Fruit fly (Drosophila melanogaster) whole organism, embryonic: Measurements from ENCODE around the gene CG45676.
A peak's percentile ranks its signal among the peaks of the same experiment; 100 is the strongest.

Experiments used
- Atf-2 ChIP-seq: fragments of 200-800 bp; sonication (Bioruptor generic); optimal IDR thresholded peaks from 2 replicates; lab custom pipeline; 2016; ENCODE audit warnings: missing biosample characterization, missing genetic modification characterization
- CG11085 ChIP-seq: fragments of 200-800 bp; sonication (Bioruptor generic); IDR thresholded peaks from 2 replicates; pipeline ENCODE4 v1.3.6; 2022; ENCODE audit warnings: missing biosample characterization, missing genetic modification characterization
- CG14014 ChIP-seq: fragments of 200-800 bp; sonication (Bioruptor generic); IDR thresholded peaks from 2 replicates; pipeline ENCODE4 v1.3.6; 2022; ENCODE audit warnings: missing biosample characterization, missing genetic modification characterization
- CG1529 ChIP-seq: fragments of 200-800 bp; sonication (Bioruptor generic); optimal IDR thresholded peaks from 3 replicates; lab custom pipeline; 2018; ENCODE audit warnings: missing biosample characterization, missing genetic modification characterization
- CG16815 ChIP-seq: fragments of 200-800 bp; sonication (Bioruptor generic); optimal IDR thresholded peaks from 3 replicates; lab custom pipeline; 2017; ENCODE audit warnings: missing biosample characterization, mild to moderate bottlenecking, missing genetic modification characterization
- CG17568 ChIP-seq: fragments of 200-800 bp; sonication (Bioruptor generic); optimal IDR thresholded peaks from 2 replicates; lab custom pipeline; 2018; ENCODE audit warnings: missing biosample characterization, mild to moderate bottlenecking, missing genetic modification characterization, moderate library complexity
- CG18599 ChIP-seq: fragments of 200-800 bp; sonication (Bioruptor generic); optimal IDR thresholded peaks from 3 replicates; lab custom pipeline; 2017; ENCODE audit warnings: missing biosample characterization, missing genetic modification characterization, mild to moderate bottlenecking, moderate library complexity, missing genetic modification reagents
- CG18619 ChIP-seq: fragments of 200-800 bp; sonication (Bioruptor generic); optimal IDR thresholded peaks from 3 replicates; lab custom pipeline; 2017; ENCODE audit warnings: missing biosample characterization, mild to moderate bottlenecking, missing genetic modification characterization
- CG30431 ChIP-seq: fragments of 200-800 bp; sonication (Bioruptor generic); optimal IDR thresholded peaks from 2 replicates; lab custom pipeline; 2017; ENCODE audit warnings: missing biosample characterization, missing genetic modification characterization
- CG33213 ChIP-seq: fragments of 200-800 bp; sonication (Bioruptor generic); optimal IDR thresholded peaks from 3 replicates; lab custom pipeline; 2016; ENCODE audit warnings: missing biosample characterization, missing genetic modification characterization
- CG7271 ChIP-seq: fragments of 200-800 bp; sonication (Bioruptor generic); optimal IDR thresholded peaks from 2 replicates; lab custom pipeline; 2018; ENCODE audit warnings: missing biosample characterization, mild to moderate bottlenecking, missing genetic modification characterization, moderate library complexity
- CG8924 ChIP-seq: fragments of 200-800 bp; optimal IDR thresholded peaks from 3 replicates; lab custom pipeline; 2019; ENCODE audit warnings: missing biosample characterization, mild to moderate bottlenecking, missing genetic modification characterization, moderate library complexity
- CHES-1-like ChIP-seq: fragments of 200-800 bp; sonication (Bioruptor generic); optimal IDR thresholded peaks from 2 replicates; lab custom pipeline; 2016; ENCODE audit warnings: missing biosample characterization, missing genetic modification characterization
- CkIIα-i1 ChIP-seq: fragments of 200-800 bp; sonication (Bioruptor generic); IDR thresholded peaks from 2 replicates; pipeline ENCODE4 v1.3.6; 2022; ENCODE audit warnings: missing biosample characterization, missing genetic modification characterization
- Dip2 ChIP-seq: fragments of 200-800 bp; sonication (Bioruptor generic); IDR thresholded peaks from 2 replicates; pipeline ENCODE4 v1.3.6; 2022; ENCODE audit warnings: missing biosample characterization, missing genetic modification characterization
- Dref ChIP-seq: fragments of 200-800 bp; sonication (Bioruptor generic); IDR thresholded peaks from 2 replicates; pipeline ENCODE4 v1.3.6; 2022; ENCODE audit warnings: missing biosample characterization, missing genetic modification characterization
- GATAe ChIP-seq: fragments of 200-800 bp; sonication (Bioruptor generic); conservative IDR thresholded peaks from 2 replicates; pipeline ENCODE4 v1.3.6; 2022; ENCODE audit warnings: missing biosample characterization, missing genetic modification characterization
- HLH54F ChIP-seq: fragments of 200-800 bp; sonication (Bioruptor generic); optimal IDR thresholded peaks from 3 replicates; lab custom pipeline; 2016; ENCODE audit warnings: missing biosample characterization, missing genetic modification characterization
- Hsf ChIP-seq: fragments of 200-800 bp; sonication (Bioruptor generic); optimal IDR thresholded peaks from 3 replicates; lab custom pipeline; 2016; ENCODE audit warnings: missing biosample characterization, missing genetic modification characterization
- Lpt ChIP-seq: fragments of >200 bp; optimal IDR thresholded peaks from 2 replicates; lab custom pipeline; 2018; ENCODE audit warnings: missing biosample characterization, missing genetic modification characterization
- MBD-R2 ChIP-seq: fragments of 200-800 bp; sonication (Bioruptor generic); IDR thresholded peaks from 2 replicates; pipeline ENCODE4 v1.3.6; 2022; ENCODE audit warnings: missing biosample characterization, missing genetic modification characterization
- Max ChIP-seq: fragments of 200-800 bp; sonication (Bioruptor generic); optimal IDR thresholded peaks from 2 replicates; lab custom pipeline; 2016; ENCODE audit warnings: missing biosample characterization, mild to moderate bottlenecking, missing genetic modification characterization
- Myb ChIP-seq: fragments of 200-800 bp; sonication (Bioruptor generic); optimal IDR thresholded peaks from 2 replicates; lab custom pipeline; 2016; ENCODE audit warnings: missing biosample characterization, missing genetic modification characterization
- Optix ChIP-seq: fragments of 200-800 bp; sonication (Bioruptor generic); IDR thresholded peaks from 3 replicates; pipeline ENCODE4 v1.3.6; 2022; ENCODE audit warnings: missing biosample characterization, missing genetic modification characterization
- Sry-δ ChIP-seq: fragments of 200-800 bp; sonication (Bioruptor generic); optimal IDR thresholded peaks from 2 replicates; lab custom pipeline; 2016; ENCODE audit warnings: missing biosample characterization, missing genetic modification characterization
- Taf1 ChIP-seq: fragments of 200-800 bp; sonication (Bioruptor generic); IDR thresholded peaks from 2 replicates; pipeline ENCODE4 v1.3.6; 2022; ENCODE audit warnings: missing biosample characterization, missing genetic modification characterization
- ab ChIP-seq: fragments of 200-800 bp; sonication (Bioruptor generic); optimal IDR thresholded peaks from 2 replicates; lab custom pipeline; 2016; ENCODE audit warnings: missing biosample characterization, missing genetic modification characterization
- abd-A ChIP-seq: fragments of 200-800 bp; sonication (Bioruptor generic); optimal IDR thresholded peaks from 3 replicates; lab custom pipeline; 2019; ENCODE audit warnings: missing biosample characterization, mild to moderate bottlenecking, missing genetic modification characterization, moderate library complexity
- bab2 ChIP-seq: fragments of 200-800 bp; sonication (Bioruptor generic); optimal IDR thresholded peaks from 2 replicates; lab custom pipeline; 2016; ENCODE audit warnings: missing biosample characterization, missing genetic modification characterization
- cato ChIP-seq: fragments of 200-800 bp; sonication (Bioruptor generic); optimal IDR thresholded peaks from 2 replicates; lab custom pipeline; 2016; ENCODE audit warnings: missing biosample characterization, missing genetic modification characterization, borderline replicate concordance
- fd3F ChIP-seq: fragments of 200-800 bp; sonication (Bioruptor generic); optimal IDR thresholded peaks from 2 replicates; lab custom pipeline; 2018; ENCODE audit warnings: missing biosample characterization, mild to moderate bottlenecking, missing genetic modification characterization, moderate library complexity
- gem ChIP-seq: fragments of 200-800 bp; sonication (Bioruptor generic); optimal IDR thresholded peaks from 2 replicates; lab custom pipeline; 2019; ENCODE audit warnings: missing biosample characterization, mild to moderate bottlenecking, missing genetic modification characterization, moderate library complexity
- gro ChIP-seq: fragments of 200-800 bp; sonication (Bioruptor generic); optimal IDR thresholded peaks from 2 replicates; lab custom pipeline; 2016; ENCODE audit warnings: missing biosample characterization, missing genetic modification characterization
- gsb-n ChIP-seq: fragments of 200-800 bp; sonication (Bioruptor generic); optimal IDR thresholded peaks from 3 replicates; lab custom pipeline; 2018; ENCODE audit warnings: missing biosample characterization, mild to moderate bottlenecking, missing genetic modification characterization
- lbe ChIP-seq: fragments of 200-800 bp; sonication (Bioruptor generic); optimal IDR thresholded peaks from 2 replicates; lab custom pipeline; 2016; ENCODE audit warnings: missing biosample characterization, mild to moderate bottlenecking, missing genetic modification characterization
- mld ChIP-seq: fragments of 200-800 bp; sonication (Bioruptor generic); IDR thresholded peaks from 3 replicates; pipeline ENCODE4 v1.3.6; 2022; ENCODE audit warnings: missing biosample characterization, missing genetic modification characterization; ENCODE audit not compliant: partially characterized antibody
- nerfin-1 ChIP-seq: fragments of 200-800 bp; sonication (Bioruptor generic); optimal IDR thresholded peaks from 3 replicates; lab custom pipeline; 2019; ENCODE audit warnings: missing biosample characterization, mild to moderate bottlenecking, missing genetic modification characterization, moderate library complexity
- nom ChIP-seq: fragments of 200-800 bp; sonication (Bioruptor generic); optimal IDR thresholded peaks from 2 replicates; lab custom pipeline; 2017; ENCODE audit warnings: missing biosample characterization, missing genetic modification characterization, mild to moderate bottlenecking, moderate library complexity, missing genetic modification reagents
- phol ChIP-seq: fragments of 200-800 bp; sonication (Bioruptor generic); optimal IDR thresholded peaks from 3 replicates; lab custom pipeline; 2018; ENCODE audit warnings: missing biosample characterization, mild to moderate bottlenecking, missing genetic modification characterization, moderate library complexity
- rib ChIP-seq: fragments of 200-800 bp; sonication (Bioruptor generic); IDR thresholded peaks from 2 replicates; pipeline ENCODE4 v1.3.6; 2022; ENCODE audit warnings: missing biosample characterization, missing genetic modification characterization
- sim ChIP-seq: fragments of 200-800 bp; sonication (Bioruptor generic); IDR thresholded peaks from 2 replicates; pipeline ENCODE4 v1.3.6; 2022; ENCODE audit warnings: missing biosample characterization, missing genetic modification characterization
- sr ChIP-seq: fragments of 200-800 bp; sonication (Bioruptor generic); IDR thresholded peaks from 3 replicates; pipeline ENCODE4 v1.3.6; 2022; ENCODE audit warnings: missing biosample characterization, missing genetic modification characterization
- ssp ChIP-seq: fragments of 200-800 bp; sonication (Bioruptor generic); IDR thresholded peaks from 2 replicates; pipeline ENCODE4 v1.3.6; 2022; ENCODE audit warnings: missing biosample characterization, missing genetic modification characterization
- stc ChIP-seq: fragments of 200-800 bp; sonication (Bioruptor generic); IDR thresholded peaks from 2 replicates; pipeline ENCODE4 v1.3.6; 2022; ENCODE audit warnings: missing biosample characterization, missing genetic modification characterization
- tx ChIP-seq: fragments of 200-800 bp; sonication (Bioruptor generic); optimal IDR thresholded peaks from 2 replicates; lab custom pipeline; 2016; ENCODE audit warnings: missing biosample characterization, missing genetic modification characterization
- unc-4 ChIP-seq: fragments of 200-800 bp; sonication (Bioruptor generic); IDR thresholded peaks from 2 replicates; pipeline ENCODE4 v1.3.6; 2022; ENCODE audit warnings: missing biosample characterization, missing genetic modification characterization; ENCODE audit not compliant: partially characterized antibody
- unpg ChIP-seq: fragments of 200-800 bp; sonication (Bioruptor generic); optimal IDR thresholded peaks from 3 replicates; lab custom pipeline; 2018; ENCODE audit warnings: missing biosample characterization, mild to moderate bottlenecking, missing genetic modification characterization, moderate library complexity
- usp ChIP-seq: fragments of >200 bp; optimal IDR thresholded peaks from 2 replicates; lab custom pipeline; 2017; ENCODE audit warnings: missing biosample characterization, missing genetic modification characterization
- vnd ChIP-seq: fragments of 200-800 bp; sonication (Bioruptor generic); IDR thresholded peaks from 3 replicates; pipeline ENCODE4 v1.3.6; 2022; ENCODE audit warnings: missing biosample characterization, missing genetic modification characterization; ENCODE audit not compliant: partially characterized antibody

Gene CG45676

DNA sequence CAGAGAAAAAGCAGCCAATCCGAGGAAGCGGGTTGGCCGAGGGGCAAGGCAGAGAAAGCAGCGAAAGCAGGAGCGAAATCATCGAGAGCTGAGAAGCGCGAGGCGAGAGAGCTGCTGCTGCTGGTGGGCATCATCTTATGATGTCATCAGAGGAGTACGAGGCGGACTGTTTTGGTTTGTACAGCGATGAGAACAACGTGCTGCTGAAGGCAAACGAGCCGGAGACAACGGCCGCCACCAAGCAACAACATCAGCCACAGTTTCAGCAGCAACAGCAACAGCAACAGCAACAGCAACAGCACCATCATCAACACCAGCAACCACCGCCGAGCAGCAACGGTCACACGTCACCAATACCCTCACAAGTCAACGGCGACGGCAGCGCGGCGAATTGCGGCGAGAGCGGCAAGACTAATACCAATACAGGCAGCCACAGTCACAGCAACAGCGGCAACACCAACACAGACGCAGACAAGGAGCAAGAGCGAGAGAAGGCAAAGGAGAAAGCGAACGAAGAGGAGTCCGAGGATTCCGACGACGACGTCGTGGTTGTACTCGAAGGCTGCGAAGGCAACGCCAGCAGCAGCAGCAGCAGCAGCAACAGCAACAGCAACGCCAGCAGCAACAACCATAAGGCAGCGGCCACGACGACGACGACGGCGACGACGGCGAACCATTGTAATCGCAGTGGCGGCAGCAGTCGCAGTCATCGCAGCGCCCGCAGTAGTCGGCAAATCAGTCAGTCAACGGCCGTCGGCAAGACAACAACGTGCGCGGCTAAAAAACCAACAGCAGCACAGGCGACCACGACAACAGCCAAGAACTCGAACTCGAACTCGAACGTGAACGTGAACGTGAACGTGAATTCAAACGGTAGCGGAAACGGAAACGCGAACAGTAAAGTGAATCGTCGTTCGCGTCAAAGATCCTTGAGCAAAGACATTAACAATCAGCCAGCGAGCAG is 46.4 kb upstream of the CG45676 start (continued):
- TF ChIP-seq sr (GFP tag; lab: Robert Waterston, UW) (0 out of 3 replicates have a peak, but pooled peaks have one; percentile 21), CG8924 (tag; lab: Kevin White, UChicago) (peak; percentile 13), unpg (no peak), Lpt (GFP tag; lab: Kevin White, UChicago) (peak; percentile 57), nom (GFP tag; lab: Kevin White, UChicago) (peak; percentile 8), CG16815 (GFP tag; lab: Kevin White, UChicago) (no peak), fd3F (no peak), ssp (no peak), phol (tag; lab: Kevin White, UChicago) (no peak), CG30431 (no peak), gsb-n (tag; lab: Kevin White, UChicago) (peak; percentile 33), MBD-R2 (GFP tag; lab: Robert Waterston, UW) (no peak), vnd (GFP tag; lab: Robert Waterston, UW) (no peak), Myb (GFP tag; lab: Kevin White, UChicago) (no peak), sim (GFP tag; lab: Robert Waterston, UW) (no peak), unc-4 (GFP tag; lab: Robert Waterston, UW) (0 out of 2 replicates have a peak, but pooled peaks have one; percentile 19), Optix (GFP tag; lab: Robert Waterston, UW) (no peak), CG18599 (GFP tag; lab: Kevin White, UChicago) (no peak), stc (GFP tag; lab: Robert Waterston, UW) (no peak), Dref (GFP tag; lab: Robert Waterston, UW) (no peak), CG17568 (GFP tag; lab: Kevin White, UChicago) (no peak), CkIIα-i1 (GFP tag; lab: Robert Waterston, UW) (no peak), tx (GFP tag; lab: Kevin White, UChicago) (no peak), Max (no peak), CG7271 (no peak), mld (GFP tag; lab: Robert Waterston, UW) (no peak), bab2 (GFP tag; lab: Kevin White, UChicago) (no peak), abd-A (tag; lab: Kevin White, UChicago) (peak; percentile 23), CHES-1-like (GFP tag; lab: Kevin White, UChicago) (no peak), CG18619 (no peak), CG11085 (GFP tag; lab: Robert Waterston, UW) (no peak), rib (GFP tag; lab: Robert Waterston, UW) (no peak), Sry-δ (GFP tag; lab: Kevin White, UChicago) (no peak), HLH54F (GFP tag; lab: Kevin White, UChicago) (no peak), GATAe (GFP tag; lab: Robert Waterston, UW) (no peak), CG1529 (GFP tag; lab: Kevin White, UChicago) (no peak), Atf-2 (GFP tag; lab: Kevin White, UChicago) (no peak), Taf1 (GFP tag; lab: Robert Waterston, UW) (no peak), ab (GFP tag; lab: Kevin White, UChicago) (no peak), gro (no peak), CG33213 (peak; percentile 42), usp (GFP tag; lab: Kevin White, UChicago) (no peak), cato (no peak), Hsf (GFP tag; lab: Kevin White, UChicago) (no peak), Dip2 (GFP tag; lab: Robert Waterston, UW) (no peak), CG14014 (GFP tag; lab: Robert Waterston, UW) (no peak), gem (tag; lab: Kevin White, UChicago) (no peak), nerfin-1 (tag; lab: Kevin White, UChicago) (peak; percentile 50), lbe (GFP tag; lab: Kevin White, UChicago) (no peak)
